Fruit fly (Drosophila melanogaster) whole organism, adult: Measurements from ENCODE around the gene CG13676.
A peak's percentile ranks its signal among the peaks of the same experiment; 100 is the strongest.

Source experiments
- CG11617 ChIP-seq: fragments of 200-800 bp; sonication (Bioruptor generic); optimal IDR thresholded peaks from 2 replicates; lab custom pipeline; 2017; ENCODE audit warnings: mild to moderate bottlenecking, missing biosample characterization, missing genetic modification reagents, missing genetic modification characterization
- CG12768 ChIP-seq: fragments of 200-800 bp; sonication (Bioruptor generic); optimal IDR thresholded peaks from 2 replicates; lab custom pipeline; 2017; ENCODE audit warnings: missing biosample characterization, missing genetic modification characterization, mild to moderate bottlenecking, moderate library complexity, missing genetic modification reagents
- CG14711 ChIP-seq: fragments of 200-800 bp; sonication (Bioruptor generic); optimal IDR thresholded peaks from 2 replicates; lab custom pipeline; 2018; ENCODE audit warnings: missing biosample characterization, mild to moderate bottlenecking, missing genetic modification characterization, moderate library complexity
- CG1620 ChIP-seq: fragments of 200-800 bp; sonication (Bioruptor generic); optimal IDR thresholded peaks from 2 replicates; lab custom pipeline; 2016; ENCODE audit warnings: missing biosample characterization, missing genetic modification characterization
- CG33017 ChIP-seq: fragments of 200-800 bp; sonication (Bioruptor generic); optimal IDR thresholded peaks from 2 replicates; lab custom pipeline; 2018; ENCODE audit warnings: missing biosample characterization, mild to moderate bottlenecking, missing genetic modification characterization, moderate library complexity
- CG5204 ChIP-seq: fragments of 200-800 bp; sonication (Bioruptor generic); optimal IDR thresholded peaks from 2 replicates; lab custom pipeline; 2016; ENCODE audit warnings: missing biosample characterization, missing genetic modification characterization
- CG7045 ChIP-seq: fragments of 200-800 bp; sonication (Bioruptor generic); optimal IDR thresholded peaks from 2 replicates; lab custom pipeline; 2017; ENCODE audit warnings: missing biosample characterization, mild to moderate bottlenecking, missing genetic modification characterization
- CG7101 ChIP-seq: fragments of 200-800 bp; sonication (Bioruptor generic); optimal IDR thresholded peaks from 2 replicates; lab custom pipeline; 2018; ENCODE audit warnings: missing biosample characterization, mild to moderate bottlenecking, missing genetic modification characterization, moderate library complexity
- Clk ChIP-seq: fragments of 200-800 bp; sonication (Bioruptor generic); optimal IDR thresholded peaks from 2 replicates; lab custom pipeline; 2017; ENCODE audit warnings: missing biosample characterization, missing genetic modification characterization
- Crg-1 ChIP-seq: fragments of 200-800 bp; sonication (Bioruptor generic); optimal IDR thresholded peaks from 2 replicates; lab custom pipeline; 2016; ENCODE audit warnings: missing biosample characterization, missing genetic modification characterization
- Hr96 ChIP-seq: fragments of 200-800 bp; sonication (Bioruptor generic); optimal IDR thresholded peaks from 2 replicates; lab custom pipeline; 2016; ENCODE audit warnings: missing biosample characterization, missing genetic modification characterization
- Mnt ChIP-seq: fragments of 200-800 bp; sonication (Bioruptor generic); optimal IDR thresholded peaks from 2 replicates; lab custom pipeline; 2016; ENCODE audit warnings: missing biosample characterization, mild to moderate bottlenecking, missing genetic modification characterization
- bab1 ChIP-seq: fragments of 200-800 bp; sonication (Bioruptor generic); optimal IDR thresholded peaks from 3 replicates; lab custom pipeline; 2019; ENCODE audit warnings: missing biosample characterization, mild to moderate bottlenecking, missing genetic modification characterization, moderate library complexity
- cic ChIP-seq: fragments of 200-800 bp; sonication (Bioruptor generic); optimal IDR thresholded peaks from 2 replicates; lab custom pipeline; 2017; ENCODE audit warnings: missing biosample characterization, mild to moderate bottlenecking, missing genetic modification characterization, moderate library complexity
- cnc ChIP-seq, 2 experiments: fragments of >200 bp; optimal IDR thresholded peaks; 2 replicates each; lab custom pipeline; 2017
- kay ChIP-seq: fragments of 200-800 bp; sonication (Bioruptor generic); peaks from one replicate; lab custom pipeline; 2016; ENCODE audit warnings: missing biosample characterization, missing genetic modification characterization, borderline replicate concordance
- ovo ChIP-seq: fragments of 200-800 bp; sonication (Bioruptor generic); optimal IDR thresholded peaks from 2 replicates; lab custom pipeline; 2016; ENCODE audit warnings: missing biosample characterization, missing genetic modification characterization
- pad ChIP-seq: fragments of 200-800 bp; sonication (Bioruptor generic); optimal IDR thresholded peaks from 3 replicates; lab custom pipeline; 2017; ENCODE audit warnings: missing biosample characterization, missing genetic modification characterization, mild to moderate bottlenecking, moderate library complexity, missing genetic modification reagents
- tj ChIP-seq: fragments of 200-800 bp; sonication (Bioruptor generic); optimal IDR thresholded peaks from 3 replicates; lab custom pipeline; 2017; ENCODE audit warnings: missing biosample characterization, mild to moderate bottlenecking, missing genetic modification characterization, moderate library complexity
- toe ChIP-seq: fragments of 200-800 bp; sonication (Bioruptor generic); optimal IDR thresholded peaks from 2 replicates; lab custom pipeline; 2016; ENCODE audit warnings: missing biosample characterization, missing genetic modification characterization

The CG13676 gene

dm6 chr3L:8121590-8121989 is 30.0 kb downstream of the CG13676 start, which contains the start of gene ldbr:
Gene ldbr (plus strand): TSS chr3L:8121827.
- TF ChIP-seq Crg-1 (GFP tag; lab: Kevin White, UChicago) (peak; percentile 18), Hr96 (GFP tag; lab: Kevin White, UChicago) (no peak), tj (GFP tag; lab: Kevin White, UChicago) (no peak), CG14711 (tag; lab: Kevin White, UChicago) (peak; percentile 44), cic (peak; percentile 13), CG11617 (peak; percentile 29), CG1620 (GFP tag; lab: Kevin White, UChicago) (peak; percentile 36), CG33017 (tag; lab: Kevin White, UChicago) (peak; percentile 44), CG5204 (no peak), bab1 (GFP tag; lab: Kevin White, UChicago) (peak; percentile 71), Mnt (peak; percentile 56), kay (GFP tag; lab: Kevin White, UChicago) (no peak), cnc (optimal IDR thresholded peaks at IDR 0.05; lab: Kevin White, UChicago) (no peak), CG7101 (tag; lab: Kevin White, UChicago) (peak; percentile 61), pad (GFP tag; lab: Kevin White, UChicago) (peak; percentile 17), toe (GFP tag; lab: Kevin White, UChicago) (no peak)

DNA sequence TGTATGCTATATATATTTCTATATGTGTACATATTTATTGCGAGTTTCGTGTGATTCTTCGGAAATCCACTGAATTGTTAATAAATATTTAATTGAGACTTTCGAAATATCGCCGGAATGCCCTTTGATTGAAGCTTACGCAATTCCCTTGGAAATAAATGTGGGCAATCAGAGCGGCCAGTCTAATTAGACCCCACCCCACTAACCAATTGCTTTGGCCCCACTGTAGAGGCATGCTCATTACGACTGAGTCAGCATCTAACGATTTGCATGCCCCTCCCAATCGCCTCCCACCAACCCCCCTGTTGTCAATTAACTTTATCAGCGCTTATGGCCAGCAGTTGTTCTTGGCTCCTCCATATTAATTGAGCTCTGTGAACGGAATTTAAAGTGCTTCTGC is 34.8 kb downstream of the CG13676 start:
- TF ChIP-seq Crg-1 (GFP tag; lab: Kevin White, UChicago) (no peak), CG12768 (peak; percentile 20), tj (GFP tag; lab: Kevin White, UChicago) (peak; percentile 91)

DNA sequence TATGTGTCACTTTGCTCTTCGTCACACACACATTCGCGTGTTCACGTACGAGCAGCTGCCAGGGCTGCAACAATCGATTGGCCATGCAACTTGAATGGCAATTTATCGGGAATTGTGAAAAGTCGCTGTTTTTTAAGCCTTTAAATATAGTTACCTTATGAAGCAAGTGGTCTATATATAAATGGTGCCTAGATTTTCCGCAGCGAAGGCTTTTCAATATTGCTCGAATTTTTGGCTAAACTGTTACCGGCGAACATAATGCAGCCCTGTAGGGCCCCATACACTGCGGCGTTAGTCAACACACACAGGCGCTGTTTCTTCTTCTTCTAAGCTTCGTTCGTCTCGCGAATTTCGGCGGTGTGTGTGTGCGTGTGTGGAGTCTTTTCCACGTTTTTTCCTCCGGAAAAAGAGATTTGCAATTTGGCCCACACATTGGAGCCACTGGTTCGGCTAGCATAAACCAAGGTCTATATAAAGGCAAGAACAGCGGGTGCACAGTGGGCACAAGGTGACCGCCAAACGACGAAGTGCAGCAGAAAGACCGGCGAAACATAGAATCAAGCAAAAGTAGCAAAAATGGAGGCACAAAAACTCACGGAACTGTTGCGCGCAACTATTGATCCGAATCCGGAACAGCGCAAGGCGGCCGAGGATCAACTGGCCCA is 35.6 kb downstream of the CG13676 start, which contains the start of the genes Arp3 and msk:
Gene Arp3 (minus strand): TSS at position 39 of the 665 bp plus-strand sequence.
Gene msk (plus strand): TSS at position 316 of the 665 bp plus-strand sequence.
- peak; percentile 84 for TF ChIP-seq CG11617
- peak; percentile 77 for TF ChIP-seq cic
- TF ChIP-seq Clk (GFP tag; lab: Kevin White, UChicago) = peak; percentile 78
- TF ChIP-seq Crg-1 (GFP tag; lab: Kevin White, UChicago) = peak; percentile 94
- peak; percentile 77 for TF ChIP-seq CG14711 (tag; lab: Kevin White, UChicago)
- TF ChIP-seq pad (GFP tag; lab: Kevin White, UChicago) = peak; percentile 79
- TF ChIP-seq Mnt = peak; percentile 95
- TF ChIP-seq CG7045 (GFP tag; lab: Kevin White, UChicago) = peak; percentile 88
- peak; percentile 99 for TF ChIP-seq kay (GFP tag; lab: Kevin White, UChicago)
- no peak for TF ChIP-seq cnc (optimal IDR thresholded peaks at IDR 0.05; lab: Kevin White, UChicago)
- TF ChIP-seq CG5204 = no peak
- TF ChIP-seq CG7101 (tag; lab: Kevin White, UChicago) = peak; percentile 86
- TF ChIP-seq CG1620 (GFP tag; lab: Kevin White, UChicago) = peak; percentile 89
- peak; percentile 79 for TF ChIP-seq CG33017 (tag; lab: Kevin White, UChicago)
- TF ChIP-seq Hr96 (GFP tag; lab: Kevin White, UChicago) = no peak
- peak; percentile 56 for TF ChIP-seq tj (GFP tag; lab: Kevin White, UChicago)
- peak; percentile 88 for TF ChIP-seq bab1 (GFP tag; lab: Kevin White, UChicago)
- no peak for TF ChIP-seq toe (GFP tag; lab: Kevin White, UChicago)
- TF ChIP-seq CG12768 = peak; percentile 91
- TF ChIP-seq ovo = peak; percentile 72

dm6 chr3L:8110171-8110570 is 41.4 kb downstream of the CG13676 start, which contains the start of gene Nulp1:
Gene Nulp1 (plus strand): TSS chr3L:8110368.
- no peak for TF ChIP-seq CG7045 (GFP tag; lab: Kevin White, UChicago)
- peak; percentile 33 for TF ChIP-seq bab1 (GFP tag; lab: Kevin White, UChicago)
- no peak for TF ChIP-seq ovo
- TF ChIP-seq Hr96 (GFP tag; lab: Kevin White, UChicago) = no peak
- TF ChIP-seq kay (GFP tag; lab: Kevin White, UChicago) = no peak
- peak; percentile 40 for TF ChIP-seq CG12768
- peak; percentile 22 for TF ChIP-seq CG7101 (tag; lab: Kevin White, UChicago)
- TF ChIP-seq cic = no peak
- no peak for TF ChIP-seq Clk (GFP tag; lab: Kevin White, UChicago)
- peak; percentile 57 for TF ChIP-seq CG1620 (GFP tag; lab: Kevin White, UChicago)
- TF ChIP-seq CG33017 (tag; lab: Kevin White, UChicago) = peak; percentile 2
- no peak for TF ChIP-seq CG5204
- TF ChIP-seq CG11617 = no peak
- peak; percentile 98 for TF ChIP-seq CG14711 (tag; lab: Kevin White, UChicago)
- TF ChIP-seq cnc (optimal IDR thresholded peaks at IDR 0.05; lab: Kevin White, UChicago) = no peak
- no peak for TF ChIP-seq tj (GFP tag; lab: Kevin White, UChicago)
- TF ChIP-seq toe (GFP tag; lab: Kevin White, UChicago) = no peak
- peak; percentile 74 for TF ChIP-seq Crg-1 (GFP tag; lab: Kevin White, UChicago)
- peak; percentile 46 for TF ChIP-seq pad (GFP tag; lab: Kevin White, UChicago)
- peak; percentile 73 for TF ChIP-seq Mnt

- TF ChIP-seq Crg-1 (GFP tag; lab: Kevin White, UChicago) (no peak), CG7101 (tag; lab: Kevin White, UChicago) (no peak), cnc (optimal IDR thresholded peaks at IDR 0.05; lab: Kevin White, UChicago) (no peak), CG14711 (tag; lab: Kevin White, UChicago) (no peak), toe (GFP tag; lab: Kevin White, UChicago) (no peak), CG12768 (no peak), CG11617 (no peak)
Observed at dm6 chr3L:8108886-8109285, 42.7 kb downstream of the CG13676 start, which contains the start of gene fan. Gene fan (plus strand): TSS chr3L:8109132.

DNA sequence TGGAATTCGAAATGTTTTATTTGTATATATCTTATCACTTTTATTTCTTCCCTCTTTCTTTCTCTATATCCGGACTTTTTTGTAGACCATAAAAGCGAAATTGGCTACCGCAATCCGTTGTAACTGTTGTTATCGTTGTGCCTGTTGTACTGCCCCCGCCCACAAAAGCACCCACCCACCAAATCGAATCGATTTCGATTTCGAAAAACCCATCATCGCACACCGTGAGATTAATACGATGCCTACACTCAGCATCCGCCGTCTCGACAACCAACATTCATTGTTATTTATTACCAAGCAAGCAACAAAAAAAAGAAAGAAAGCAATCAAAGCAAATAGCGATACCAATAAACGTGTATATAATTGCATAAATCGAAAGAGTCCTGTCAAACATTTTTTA is 43.4 kb downstream of the CG13676 start:
- TF ChIP-seq Hr96 (GFP tag; lab: Kevin White, UChicago) (no peak), Crg-1 (GFP tag; lab: Kevin White, UChicago) (no peak), CG1620 (GFP tag; lab: Kevin White, UChicago) (no peak), bab1 (GFP tag; lab: Kevin White, UChicago) (no peak), CG14711 (tag; lab: Kevin White, UChicago) (no peak), CG5204 (no peak), toe (GFP tag; lab: Kevin White, UChicago) (no peak), cic (no peak), CG33017 (tag; lab: Kevin White, UChicago) (no peak), kay (GFP tag; lab: Kevin White, UChicago) (no peak), Clk (GFP tag; lab: Kevin White, UChicago) (no peak), tj (GFP tag; lab: Kevin White, UChicago) (no peak), Mnt (no peak)
